Worm (Caenorhabditis elegans): ENCODE measurements around the gene B0348.2.

Gene B0348.2

ce11 chrV:48622-49021 lies 3.5 kb downstream of the B0348.2 start, which contains the start of gene B0348.1:
B0348.1 (plus strand) TSS chrV:48922.
- no peak for TF ChIP-seq ztf-11 (tag; optimal IDR thresholded peaks at IDR 0.05)
- no peak for TF ChIP-seq lin-32 (GFP tag; optimal IDR thresholded peaks at IDR 0.05)
- TF ChIP-seq nhr-76 (tag; optimal IDR thresholded peaks at IDR 0.05) = no peak

ce11 chrV:53286-53685 lies 8.2 kb downstream of the B0348.2 start:
- TF ChIP-seq flh-1 (GFP tag; optimal IDR thresholded peaks at IDR 0.05) = peak; percentile 53
- TF ChIP-seq sptf-1 (tag; optimal IDR thresholded peaks at IDR 0.05) = peak; percentile 88
- TF ChIP-seq ceh-83 (GFP tag; optimal IDR thresholded peaks at IDR 0.05) = peak; percentile 79
- peak; percentile 65 for TF ChIP-seq sem-2 (GFP tag; optimal IDR thresholded peaks at IDR 0.05)
- no peak for TF ChIP-seq nhr-76 (tag; optimal IDR thresholded peaks at IDR 0.05)
- TF ChIP-seq M03D4.4 (tag; optimal IDR thresholded peaks at IDR 0.05) = peak; percentile 82
- TF ChIP-seq ceh-43 (GFP tag; optimal IDR thresholded peaks at IDR 0.05) = peak; percentile 73
- no peak for TF ChIP-seq elt-1 (tag; optimal IDR thresholded peaks at IDR 0.05; ENCODE audit: borderline replicate concordance, insufficient read depth)
- peak; percentile 37 for TF ChIP-seq hlh-1 (tag; optimal IDR thresholded peaks at IDR 0.05)
- TF ChIP-seq lsy-2 (tag; optimal IDR thresholded peaks at IDR 0.05) = no peak
- TF ChIP-seq nhr-28 (tag; optimal IDR thresholded peaks at IDR 0.05) = peak; percentile 68
- peak; percentile 77 for TF ChIP-seq mls-2 (tag; optimal IDR thresholded peaks at IDR 0.05)
- no peak for TF ChIP-seq ceh-39 (tag; optimal IDR thresholded peaks at IDR 0.05)
- TF ChIP-seq mab-5 (tag; optimal IDR thresholded peaks at IDR 0.05) = no peak
- no peak for TF ChIP-seq ces-1 (GFP tag; optimal IDR thresholded peaks at IDR 0.05)
- TF ChIP-seq nhr-2 (tag; optimal IDR thresholded peaks at IDR 0.05) = no peak
- TF ChIP-seq tbx-8 (GFP tag; optimal IDR thresholded peaks at IDR 0.05) = peak; percentile 11
- TF ChIP-seq cnd-1 (tag; optimal IDR thresholded peaks at IDR 0.05) = peak; percentile 66
- TF ChIP-seq lin-32 (GFP tag; optimal IDR thresholded peaks at IDR 0.05) = peak; percentile 73
- no peak for TF ChIP-seq snpc-4 (tag; optimal IDR thresholded peaks at IDR 0.05)
- TF ChIP-seq elt-3 (tag; optimal IDR thresholded peaks at IDR 0.05) = no peak
- no peak for TF ChIP-seq mep-1 (tag; optimal IDR thresholded peaks at IDR 0.05)
- no peak for TF ChIP-seq pha-4 (tag; optimal IDR thresholded peaks at IDR 0.05)
- TF ChIP-seq blmp-1 (tag; optimal IDR thresholded peaks at IDR 0.05) = peak; percentile 30
- TF ChIP-seq unc-39 (tag; optimal IDR thresholded peaks at IDR 0.05) = no peak
- peak; percentile 75 for TF ChIP-seq bed-3 (GFP tag; optimal IDR thresholded peaks at IDR 0.05)
- no peak for TF ChIP-seq nhr-237 (tag; optimal IDR thresholded peaks at IDR 0.05)
- TF ChIP-seq nhr-12 (tag; optimal IDR thresholded peaks at IDR 0.05) = no peak
- TF ChIP-seq lin-13 (tag; optimal IDR thresholded peaks at IDR 0.05) = peak; percentile 29
- TF ChIP-seq ham-2 (GFP tag; optimal IDR thresholded peaks at IDR 0.05) = peak; percentile 75
- peak; percentile 48 for TF ChIP-seq unc-120 (tag; optimal IDR thresholded peaks at IDR 0.05; ENCODE audit: poor library complexity, severe bottlenecking)
- no peak for TF ChIP-seq ztf-11 (tag; optimal IDR thresholded peaks at IDR 0.05)
- no peak for TF ChIP-seq unc-62 (GFP tag; optimal IDR thresholded peaks at IDR 0.05)
- no peak for TF ChIP-seq zip-8 (tag; optimal IDR thresholded peaks at IDR 0.05)
- TF ChIP-seq drap-1 (GFP tag; optimal IDR thresholded peaks at IDR 0.05) = peak; percentile 85

ce11 chrV:55946-56345 lies 10.8 kb downstream of the B0348.2 start, which contains the start of gene srt-52:
srt-52 (minus strand) TSS chrV:56046.
- TF ChIP-seq elt-1 (tag; optimal IDR thresholded peaks at IDR 0.05; ENCODE audit: borderline replicate concordance, insufficient read depth) = no peak
- no peak for TF ChIP-seq mls-2 (tag; optimal IDR thresholded peaks at IDR 0.05)
- no peak for TF ChIP-seq pha-4 (tag; optimal IDR thresholded peaks at IDR 0.05)

DNA sequence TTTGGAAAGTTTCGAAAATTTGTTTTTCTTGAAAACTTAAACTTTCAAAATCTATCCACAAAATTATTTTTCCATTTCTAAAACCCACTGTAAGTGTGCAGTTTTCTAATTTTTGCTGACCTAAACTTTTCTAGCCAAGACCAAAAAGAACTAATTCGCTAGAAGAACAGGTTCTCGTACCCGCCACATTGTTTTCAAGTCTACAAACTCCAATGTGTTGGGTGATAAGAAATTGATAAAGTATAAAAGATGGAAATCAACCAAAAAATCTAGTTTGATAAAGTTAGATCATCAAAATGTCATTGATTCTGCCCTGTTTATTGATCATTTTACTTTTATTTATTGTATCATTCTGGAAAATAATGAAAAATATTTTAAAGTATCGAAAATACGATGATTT lies 13.9 kb downstream of the B0348.2 start, which contains the start of gene cyp-29A3:
cyp-29A3 (plus strand) TSS at position 269 of the 400 bp plus-strand sequence.
- TF ChIP-seq sptf-1 (tag; optimal IDR thresholded peaks at IDR 0.05) = no peak
- no peak for TF ChIP-seq zip-8 (tag; optimal IDR thresholded peaks at IDR 0.05)
- TF ChIP-seq lin-32 (GFP tag; optimal IDR thresholded peaks at IDR 0.05) = no peak
- TF ChIP-seq unc-120 (tag; optimal IDR thresholded peaks at IDR 0.05; ENCODE audit: poor library complexity, severe bottlenecking) = no peak
- no peak for TF ChIP-seq ceh-83 (GFP tag; optimal IDR thresholded peaks at IDR 0.05)
- no peak for TF ChIP-seq mab-5 (tag; optimal IDR thresholded peaks at IDR 0.05)
- no peak for TF ChIP-seq ham-2 (GFP tag; optimal IDR thresholded peaks at IDR 0.05)
- no peak for TF ChIP-seq elt-3 (tag; optimal IDR thresholded peaks at IDR 0.05)
- TF ChIP-seq nhr-28 (tag; optimal IDR thresholded peaks at IDR 0.05) = no peak
- TF ChIP-seq blmp-1 (tag; optimal IDR thresholded peaks at IDR 0.05) = no peak
- no peak for TF ChIP-seq pha-4 (tag; optimal IDR thresholded peaks at IDR 0.05)
- no peak for TF ChIP-seq unc-62 (GFP tag; optimal IDR thresholded peaks at IDR 0.05)
- no peak for TF ChIP-seq elt-1 (tag; optimal IDR thresholded peaks at IDR 0.05; ENCODE audit: borderline replicate concordance, insufficient read depth)
- TF ChIP-seq ceh-43 (GFP tag; optimal IDR thresholded peaks at IDR 0.05) = no peak
- no peak for TF ChIP-seq nhr-2 (tag; optimal IDR thresholded peaks at IDR 0.05)
- TF ChIP-seq ceh-39 (tag; optimal IDR thresholded peaks at IDR 0.05) = no peak
- no peak for TF ChIP-seq drap-1 (GFP tag; optimal IDR thresholded peaks at IDR 0.05)
- TF ChIP-seq sem-2 (GFP tag; optimal IDR thresholded peaks at IDR 0.05) = no peak
- TF ChIP-seq flh-1 (GFP tag; optimal IDR thresholded peaks at IDR 0.05) = no peak

All from whole organism, mixed stage, embryonic.